Fruit fly (Drosophila melanogaster) whole organism, embryonic: ENCODE data around the gene CG10298.

ENCODE experiments used
- CG10147 ChIP-seq: fragments of 200-800 bp; sonication (Bioruptor generic); optimal IDR thresholded peaks from 2 replicates; lab custom pipeline; 2019; ENCODE audit warnings: missing biosample characterization, mild to moderate bottlenecking, missing genetic modification characterization, moderate library complexity
- CG10267 ChIP-seq: fragments of 200-800 bp; sonication (Bioruptor generic); optimal IDR thresholded peaks from 2 replicates; lab custom pipeline; 2018; ENCODE audit warnings: missing biosample characterization, mild to moderate bottlenecking, missing genetic modification characterization, moderate library complexity
- CG1233 ChIP-seq: fragments of 200-800 bp; sonication (Bioruptor generic); optimal IDR thresholded peaks from 4 replicates; lab custom pipeline; 2018; ENCODE audit warnings: missing biosample characterization, mild to moderate bottlenecking, missing genetic modification characterization
- CG13123 ChIP-seq: fragments of 200-800 bp; sonication (Bioruptor generic); optimal IDR thresholded peaks from 2 replicates; lab custom pipeline; 2016; ENCODE audit warnings: missing biosample characterization, missing genetic modification characterization
- CG13775 ChIP-seq: fragments of 200-800 bp; sonication (Bioruptor generic); optimal IDR thresholded peaks from 3 replicates; lab custom pipeline; 2017; ENCODE audit warnings: missing biosample characterization, mild to moderate bottlenecking, missing genetic modification characterization
- CG15011 ChIP-seq: fragments of 200-800 bp; sonication (Bioruptor generic); optimal IDR thresholded peaks from 3 replicates; lab custom pipeline; 2018; ENCODE audit warnings: missing biosample characterization, mild to moderate bottlenecking, missing genetic modification characterization
- CG15479 ChIP-seq: fragments of 200-800 bp; sonication (Bioruptor generic); optimal IDR thresholded peaks from 3 replicates; lab custom pipeline; 2019; ENCODE audit warnings: missing biosample characterization, mild to moderate bottlenecking, missing genetic modification characterization, moderate library complexity
- CG15696 ChIP-seq: fragments of 200-800 bp; sonication (Bioruptor generic); optimal IDR thresholded peaks from 2 replicates; lab custom pipeline; 2019; ENCODE audit warnings: missing biosample characterization, mild to moderate bottlenecking, missing genetic modification characterization, moderate library complexity
- CG17328 ChIP-seq: fragments of 200-800 bp; sonication (Bioruptor generic); IDR thresholded peaks from 2 replicates; pipeline ENCODE4 v1.3.6; 2022; ENCODE audit warnings: missing biosample characterization, missing genetic modification characterization
- CG17359 ChIP-seq: fragments of 200-800 bp; sonication (Bioruptor generic); optimal IDR thresholded peaks from 3 replicates; lab custom pipeline; 2018; ENCODE audit warnings: missing biosample characterization, mild to moderate bottlenecking, missing genetic modification characterization, moderate library complexity
- CG17802 ChIP-seq: fragments of 200-800 bp; sonication (Bioruptor generic); optimal IDR thresholded peaks from 2 replicates; lab custom pipeline; 2018; ENCODE audit warnings: missing biosample characterization, mild to moderate bottlenecking, missing genetic modification characterization, moderate library complexity
- CG2202 ChIP-seq: fragments of 200-800 bp; sonication (Bioruptor generic); optimal IDR thresholded peaks from 2 replicates; lab custom pipeline; 2018; ENCODE audit warnings: missing biosample characterization, mild to moderate bottlenecking, missing genetic modification characterization
- CG2875 ChIP-seq: fragments of 200-800 bp; sonication (Bioruptor generic); optimal IDR thresholded peaks from 2 replicates; lab custom pipeline; 2017; ENCODE audit warnings: missing biosample characterization, mild to moderate bottlenecking, missing genetic modification characterization, missing genetic modification reagents
- CG31224 ChIP-seq: fragments of 200-800 bp; sonication (Bioruptor generic); IDR thresholded peaks from 2 replicates; pipeline ENCODE4 v1.3.6; 2022; ENCODE audit warnings: missing biosample characterization, missing genetic modification characterization
- CG4424 ChIP-seq: fragments of 200-800 bp; sonication (Bioruptor generic); optimal IDR thresholded peaks from 3 replicates; lab custom pipeline; 2016; ENCODE audit warnings: missing biosample characterization, missing genetic modification characterization
- CG4820 ChIP-seq: fragments of 200-800 bp; sonication (Bioruptor generic); optimal IDR thresholded peaks from 3 replicates; lab custom pipeline; 2016; ENCODE audit warnings: missing biosample characterization, missing genetic modification characterization
- CG7786 ChIP-seq: fragments of 200-800 bp; sonication (Bioruptor generic); optimal IDR thresholded peaks from 2 replicates; lab custom pipeline; 2016; ENCODE audit warnings: missing biosample characterization, missing genetic modification characterization
- CG8944 ChIP-seq: fragments of 200-800 bp; sonication (Bioruptor generic); optimal IDR thresholded peaks from 3 replicates; lab custom pipeline; 2016; ENCODE audit warnings: missing biosample characterization, missing genetic modification characterization
- Dbx ChIP-seq: fragments of 200-800 bp; sonication (Bioruptor generic); IDR thresholded peaks from 3 replicates; pipeline ENCODE4 v1.3.6; 2022; ENCODE audit warnings: missing biosample characterization, missing genetic modification characterization
- Ets65A ChIP-seq: fragments of 200-800 bp; sonication (Bioruptor generic); peaks from one replicate; lab custom pipeline; 2016; ENCODE audit warnings: missing biosample characterization, missing genetic modification characterization
- Lim3 ChIP-seq: fragments of 200-800 bp; sonication (Bioruptor generic); IDR thresholded peaks from 2 replicates; pipeline ENCODE4 v1.3.6; 2022; ENCODE audit warnings: missing biosample characterization, missing genetic modification characterization
- Mad ChIP-seq: fragments of 200-800 bp; sonication (Bioruptor generic); optimal IDR thresholded peaks from 2 replicates; lab custom pipeline; 2016; ENCODE audit warnings: missing biosample characterization, missing genetic modification characterization
- Max ChIP-seq: fragments of 200-800 bp; sonication (Bioruptor generic); optimal IDR thresholded peaks from 2 replicates; lab custom pipeline; 2016; ENCODE audit warnings: missing biosample characterization, mild to moderate bottlenecking, missing genetic modification characterization
- Mes4 ChIP-seq: fragments of 200-800 bp; sonication (Bioruptor generic); optimal IDR thresholded peaks from 2 replicates; lab custom pipeline; 2016; ENCODE audit warnings: missing biosample characterization, missing genetic modification characterization
- Spps ChIP-seq: fragments of 200-800 bp; sonication (Bioruptor generic); optimal IDR thresholded peaks from 2 replicates; lab custom pipeline; 2018; ENCODE audit warnings: missing biosample characterization, mild to moderate bottlenecking, missing genetic modification characterization
- aop ChIP-seq: fragments of 200-800 bp; sonication (Bioruptor generic); IDR thresholded peaks from 2 replicates; pipeline ENCODE4 v1.3.6; 2022; ENCODE audit warnings: missing biosample characterization, missing genetic modification characterization
- bowl ChIP-seq: fragments of 200-800 bp; sonication (Bioruptor generic); IDR thresholded peaks from 2 replicates; pipeline ENCODE4 v1.3.6; 2022; ENCODE audit warnings: missing biosample characterization, missing genetic modification characterization
- btn ChIP-seq: fragments of 200-800 bp; sonication (Bioruptor generic); optimal IDR thresholded peaks from 2 replicates; lab custom pipeline; 2016; ENCODE audit warnings: missing biosample characterization, missing genetic modification characterization
- cg ChIP-seq: fragments of 200-800 bp; sonication (Bioruptor generic); optimal IDR thresholded peaks from 3 replicates; lab custom pipeline; 2019; ENCODE audit warnings: missing biosample characterization, mild to moderate bottlenecking, missing genetic modification characterization, moderate library complexity
- ci ChIP-seq: fragments of 200-800 bp; sonication (Bioruptor generic); IDR thresholded peaks from 3 replicates; pipeline ENCODE4 v1.3.6; 2022; ENCODE audit warnings: missing biosample characterization, missing genetic modification characterization
- dm ChIP-seq: fragments of 200-800 bp; sonication (Bioruptor generic); optimal IDR thresholded peaks from 3 replicates; lab custom pipeline; 2016; ENCODE audit warnings: missing biosample characterization, missing genetic modification characterization
- ham ChIP-seq: fragments of 200-800 bp; sonication (Bioruptor generic); IDR thresholded peaks from 2 replicates; pipeline ENCODE4 v1.3.6; 2022; ENCODE audit warnings: missing biosample characterization, missing genetic modification characterization
- lov ChIP-seq, 2 experiments: fragments of 200-800 bp in 1 of 2; fragments of >200 bp in 1 of 2; sonication (Bioruptor generic) in 1 of 2; IDR thresholded peaks in 1 of 2; optimal IDR thresholded peaks in 1 of 2; 2 replicates in 1 of 2; 3 replicates in 1 of 2; pipeline versions ENCODE4 v1.3.6 to Lab custom; 2017 to 2022; ENCODE audit warnings: missing biosample characterization in 1 of 2, missing genetic modification characterization in 1 of 2
- maf-S ChIP-seq: fragments of 200-800 bp; sonication (Bioruptor generic); optimal IDR thresholded peaks from 2 replicates; lab custom pipeline; 2016; ENCODE audit warnings: missing biosample characterization, missing genetic modification characterization
- nau ChIP-seq: fragments of 200-800 bp; sonication (Bioruptor generic); optimal IDR thresholded peaks from 3 replicates; lab custom pipeline; 2017; ENCODE audit warnings: missing biosample characterization, mild to moderate bottlenecking, missing genetic modification characterization, missing genetic modification reagents
- oc ChIP-seq: fragments of 200-800 bp; sonication (Bioruptor generic); optimal IDR thresholded peaks from 2 replicates; lab custom pipeline; 2018; ENCODE audit warnings: missing biosample characterization, mild to moderate bottlenecking, missing genetic modification characterization, moderate library complexity
- odd ChIP-seq: fragments of 200-800 bp; sonication (Bioruptor generic); optimal IDR thresholded peaks from 2 replicates; lab custom pipeline; 2017; ENCODE audit warnings: missing biosample characterization, mild to moderate bottlenecking, missing genetic modification characterization
- otp ChIP-seq: fragments of 200-800 bp; sonication (Bioruptor generic); IDR thresholded peaks from 3 replicates; pipeline ENCODE4, ENCODE4 v1.3.6; 2022; ENCODE audit warnings: missing biosample characterization, missing genetic modification characterization
- pan ChIP-seq, 4 experiments: fragments of >200 bp in 3 of 4; fragments of 200-800 bp in 1 of 4; sonication (Bioruptor generic) in 1 of 4; optimal IDR thresholded peaks in 3 of 4; IDR thresholded peaks in 1 of 4; 2 replicates each; pipeline versions ENCODE4 v1.3.6 to Lab custom; 2017 to 2022; ENCODE audit warnings: missing biosample characterization in 2 of 4, missing genetic modification characterization in 2 of 4, mixed read lengths in 1 of 4
- peb ChIP-seq: fragments of 200-800 bp; sonication (Bioruptor generic); IDR thresholded peaks from 2 replicates; pipeline ENCODE4 v1.3.6; 2022; ENCODE audit warnings: missing biosample characterization, missing genetic modification characterization
- pita ChIP-seq: fragments of 200-800 bp; sonication (Bioruptor generic); optimal IDR thresholded peaks from 2 replicates; lab custom pipeline; 2017; ENCODE audit warnings: missing biosample characterization, mild to moderate bottlenecking, missing genetic modification characterization
- ranshi ChIP-seq: fragments of 200-800 bp; sonication (Bioruptor generic); IDR thresholded peaks from 2 replicates; pipeline ENCODE4 v1.3.6; 2022; ENCODE audit warnings: missing biosample characterization, missing genetic modification characterization
- rib ChIP-seq: fragments of 200-800 bp; sonication (Bioruptor generic); IDR thresholded peaks from 2 replicates; pipeline ENCODE4 v1.3.6; 2022; ENCODE audit warnings: missing biosample characterization, missing genetic modification characterization
- sisA ChIP-seq: fragments of 200-800 bp; sonication (Bioruptor generic); IDR thresholded peaks from 2 replicates; pipeline ENCODE4 v1.3.6; 2022; ENCODE audit warnings: missing biosample characterization, missing genetic modification characterization
- sqz ChIP-seq: fragments of 200-800 bp; sonication (Bioruptor generic); optimal IDR thresholded peaks from 3 replicates; lab custom pipeline; 2018; ENCODE audit warnings: missing biosample characterization, mild to moderate bottlenecking, missing genetic modification characterization
- stwl ChIP-seq: fragments of 200-800 bp; sonication (Bioruptor generic); optimal IDR thresholded peaks from 3 replicates; lab custom pipeline; 2018; ENCODE audit warnings: missing biosample characterization, mild to moderate bottlenecking, missing genetic modification characterization, moderate library complexity
- ttk ChIP-seq: fragments of 200-800 bp; sonication (Bioruptor generic); IDR thresholded peaks from 2 replicates; pipeline ENCODE4 v2.1.2; 2022; ENCODE audit warnings: missing biosample characterization, missing genetic modification characterization
- unc-4 ChIP-seq: fragments of 200-800 bp; sonication (Bioruptor generic); IDR thresholded peaks from 2 replicates; pipeline ENCODE4 v1.3.6; 2022; ENCODE audit warnings: missing biosample characterization, missing genetic modification characterization; ENCODE audit not compliant: partially characterized antibody
- vfl ChIP-seq: fragments of 200-800 bp; sonication (Bioruptor generic); optimal IDR thresholded peaks from 2 replicates; lab custom pipeline; 2016; ENCODE audit warnings: missing biosample characterization, missing genetic modification characterization
- z ChIP-seq: fragments of 200-800 bp; sonication (Bioruptor generic); IDR thresholded peaks from 3 replicates; pipeline ENCODE4 v1.3.6; 2022; ENCODE audit warnings: missing biosample characterization, missing genetic modification characterization

CG10298 gene

dm6 chr3R:6352893-6353623 is 10.3 kb downstream of the CG10298 start (continued):
- TF ChIP-seq Dbx (GFP tag; lab: Robert Waterston, UW) (no peak), CG13123 (GFP tag; lab: Kevin White, UChicago) (no peak), CG2202 (tag; lab: Kevin White, UChicago) (no peak), btn (GFP tag; lab: Kevin White, UChicago) (no peak), odd (GFP tag; lab: Kevin White, UChicago) (peak; percentile 3), CG15479 (GFP tag; lab: Kevin White, UChicago) (no peak), Ets65A (GFP tag; lab: Kevin White, UChicago) (no peak), ranshi (no peak), sqz (no peak), dm (GFP tag; lab: Kevin White, UChicago) (no peak), peb (GFP tag; lab: Robert Waterston, UW) (no peak), CG15696 (tag; lab: Kevin White, UChicago) (no peak), CG4424 (GFP tag; lab: Kevin White, UChicago) (peak; percentile 53), Lim3 (no peak), Mes4 (GFP tag; lab: Kevin White, UChicago) (no peak), otp (0 out of 3 replicates have a peak, but pooled peaks have one; percentile 9), ham (GFP tag; lab: Robert Waterston, UW) (no peak), pita (no peak), CG2875 (peak; percentile 26), CG17802 (no peak), bowl (GFP tag; lab: Robert Waterston, UW) (no peak), Mad (no peak), z (GFP tag; lab: Robert Waterston, UW) (peak; percentile 95), ttk (GFP tag; lab: Robert Waterston, UW) (no peak), cg (GFP tag; lab: Kevin White, UChicago) (no peak), CG10267 (tag; lab: Kevin White, UChicago) (peak; percentile 21), CG17359 (tag; lab: Kevin White, UChicago) (peak; percentile 48), unc-4 (GFP tag; lab: Robert Waterston, UW) (no peak), CG1233 (peak; percentile 29), CG13775 (GFP tag; lab: Kevin White, UChicago) (no peak), rib (GFP tag; lab: Robert Waterston, UW) (no peak), aop (GFP tag; lab: Robert Waterston, UW) (no peak), lov (optimal IDR thresholded peaks at IDR 0.05; lab: Kevin White, UChicago) (no peak), lov (GFP tag; IDR thresholded peaks at IDR 0.05; lab: Robert Waterston, UW) (no peak), ci (GFP tag; lab: Robert Waterston, UW) (peak; percentile 40; the same call in 2 of the 3 replicates), Spps (tag; lab: Kevin White, UChicago) (no peak), Max (no peak), nau (GFP tag; lab: Kevin White, UChicago) (peak; percentile 33), stwl (tag; lab: Kevin White, UChicago) (no peak), CG8944 (GFP tag; lab: Kevin White, UChicago) (no peak), CG10147 (GFP tag; lab: Kevin White, UChicago) (peak; percentile 5), CG17328 (GFP tag; lab: Robert Waterston, UW) (no peak), CG15011 (GFP tag; lab: Kevin White, UChicago) (no peak), CG31224 (GFP tag; lab: Robert Waterston, UW) (peak; percentile 32; the same call in 1 of the 2 replicates), sisA (GFP tag; lab: Robert Waterston, UW) (no peak), vfl (GFP tag; lab: Kevin White, UChicago) (no peak), CG4820 (GFP tag; lab: Kevin White, UChicago) (peak; percentile 45), pan (optimal IDR thresholded peaks at IDR 0.05; lab: Kevin White, UChicago) (no peak), pan (GFP tag; optimal IDR thresholded peaks at IDR 0.05 in 1 of 2, IDR thresholded peaks at IDR 0.05 in 1 of 2) (no peak), CG7786 (no peak), maf-S (no peak), oc (tag; lab: Kevin White, UChicago) (no peak)
